Fruit fly (Drosophila melanogaster): ENCODE results near the gene ZAP3.

ZAP3 gene

dm6 chrX:10088023-10088913, 6.0 kb upstream of the ZAP3 start (continued):
- TF ChIP-seq Eip75B (GFP tag; optimal IDR thresholded peaks at IDR 0.05) (peak; percentile 74), CG1621 (tag; optimal IDR thresholded peaks at IDR 0.05) (peak; percentile 76), CG7368 (GFP tag; optimal IDR thresholded peaks at IDR 0.05) (peak; percentile 63), CG31627 (GFP tag; optimal IDR thresholded peaks at IDR 0.05) (peak; percentile 77), OdsH (GFP tag; optimal IDR thresholded peaks at IDR 0.05) (peak; percentile 81), CG3919 (GFP tag; optimal IDR thresholded peaks at IDR 0.05) (peak; percentile 78), fd85E (GFP tag; optimal IDR thresholded peaks at IDR 0.05) (peak; percentile 30), CG6163 (GFP tag; IDR thresholded peaks at IDR 0.05) (peak; percentile 69), topi (GFP tag; optimal IDR thresholded peaks at IDR 0.05) (peak; percentile 85), Met (GFP tag; optimal IDR thresholded peaks at IDR 0.05) (peak; percentile 88), vri (GFP tag; optimal IDR thresholded peaks at IDR 0.05) (peak; percentile 76), Hr4 (GFP tag; optimal IDR thresholded peaks at IDR 0.05) (peak; percentile 59), CG15336 (GFP tag; IDR thresholded peaks at IDR 0.05) (peak; percentile 71), achi (GFP tag; optimal IDR thresholded peaks at IDR 0.05) (peak; percentile 81), lz (GFP tag; optimal IDR thresholded peaks at IDR 0.05) (peak; percentile 84), CG32006 (GFP tag; optimal IDR thresholded peaks at IDR 0.05) (peak; percentile 62), Blimp-1 (GFP tag; optimal IDR thresholded peaks at IDR 0.05) (peak; percentile 21), Sox15 (GFP tag; optimal IDR thresholded peaks at IDR 0.05) (peak; percentile 73), CG3032 (tag; optimal IDR thresholded peaks at IDR 0.05) (peak; percentile 74), acj6 (GFP tag; optimal IDR thresholded peaks at IDR 0.05) (peak; percentile 76), CG8319 (GFP tag; optimal IDR thresholded peaks at IDR 0.05) (peak; percentile 75), Smox (GFP tag; optimal IDR thresholded peaks at IDR 0.05) (peak; percentile 86), Eip78C (GFP tag) (peak; percentile 96), CG6792 (GFP tag; optimal IDR thresholded peaks at IDR 0.05) (peak; percentile 86), spab (GFP tag; optimal IDR thresholded peaks at IDR 0.05) (peak; percentile 71), Ets96B (tag; optimal IDR thresholded peaks at IDR 0.05) (peak; percentile 78), Lpt (GFP tag; optimal IDR thresholded peaks at IDR 0.05) (peak; percentile 51), CG8632 (GFP tag; optimal IDR thresholded peaks at IDR 0.05) (peak; percentile 84), CG11762 (GFP tag; optimal IDR thresholded peaks at IDR 0.05; ENCODE audit: insufficient read depth) (peak; percentile 67)

dm6 chrX:10086095-10086888, 4.0 kb upstream of the ZAP3 start, which contains the start of the genes Naxe and RhoU:
Naxe (minus strand) TSS chrX:10086171.
RhoU (plus strand) TSS chrX:10086527.
- TF ChIP-seq Hr39 (GFP tag; optimal IDR thresholded peaks at IDR 0.05) (peak; percentile 36), Sox14 (GFP tag; optimal IDR thresholded peaks at IDR 0.05) (peak; percentile 35), Gug (GFP tag; IDR thresholded peaks at IDR 0.05) (peak; percentile 18; the same call in 1 of the 2 replicates), topi (GFP tag; optimal IDR thresholded peaks at IDR 0.05) (no peak), CG6808 (GFP tag; optimal IDR thresholded peaks at IDR 0.05) (no peak), lz (GFP tag; optimal IDR thresholded peaks at IDR 0.05) (peak; percentile 50), dsx (GFP tag; optimal IDR thresholded peaks at IDR 0.05; ENCODE audit: poor library complexity, severe bottlenecking) (no peak), Sox15 (GFP tag; optimal IDR thresholded peaks at IDR 0.05) (peak; percentile 1), Ets21C (GFP tag; optimal IDR thresholded peaks at IDR 0.05) (peak; percentile 25), CG6163 (GFP tag; IDR thresholded peaks at IDR 0.05) (peak; percentile 43; the same call in 2 of the 3 replicates), CG15336 (GFP tag; IDR thresholded peaks at IDR 0.05) (0 out of 2 replicates have a peak, but pooled peaks have one; percentile 20), achi (GFP tag; optimal IDR thresholded peaks at IDR 0.05) (peak; percentile 8), CG31627 (GFP tag; optimal IDR thresholded peaks at IDR 0.05) (peak; percentile 47), CG32006 (GFP tag; optimal IDR thresholded peaks at IDR 0.05) (no peak), Eip75B (GFP tag; optimal IDR thresholded peaks at IDR 0.05) (peak; percentile 20), CG11762 (GFP tag; optimal IDR thresholded peaks at IDR 0.05; ENCODE audit: insufficient read depth) (no peak), Smox (GFP tag; optimal IDR thresholded peaks at IDR 0.05) (peak; percentile 37), Eip78C (GFP tag) (peak; percentile 54), Eip93F (GFP tag; optimal IDR thresholded peaks at IDR 0.05) (no peak), CG6854 (GFP tag; optimal IDR thresholded peaks at IDR 0.05) (peak; percentile 20), CG6276 (GFP tag; optimal IDR thresholded peaks at IDR 0.05) (no peak), eg (GFP tag; IDR thresholded peaks at IDR 0.05) (peak; percentile 59; the same call in 2 of the 3 replicates), salr (GFP tag; optimal IDR thresholded peaks at IDR 0.05) (no peak), esn (GFP tag; optimal IDR thresholded peaks at IDR 0.05) (peak; percentile 31), CG8119 (GFP tag; IDR thresholded peaks at IDR 0.05) (peak; percentile 30; the same call in 1 of the 3 replicates), pdm3 (GFP tag; optimal IDR thresholded peaks at IDR 0.05) (peak; percentile 47), svp (GFP tag) (peak; percentile 77), cyc (GFP tag; optimal IDR thresholded peaks at IDR 0.05) (peak; percentile 31)

All from whole organism, prepupa.